Worm (Caenorhabditis elegans): ENCODE measurements around the gene neg-1.

The neg-1 gene

DNA sequence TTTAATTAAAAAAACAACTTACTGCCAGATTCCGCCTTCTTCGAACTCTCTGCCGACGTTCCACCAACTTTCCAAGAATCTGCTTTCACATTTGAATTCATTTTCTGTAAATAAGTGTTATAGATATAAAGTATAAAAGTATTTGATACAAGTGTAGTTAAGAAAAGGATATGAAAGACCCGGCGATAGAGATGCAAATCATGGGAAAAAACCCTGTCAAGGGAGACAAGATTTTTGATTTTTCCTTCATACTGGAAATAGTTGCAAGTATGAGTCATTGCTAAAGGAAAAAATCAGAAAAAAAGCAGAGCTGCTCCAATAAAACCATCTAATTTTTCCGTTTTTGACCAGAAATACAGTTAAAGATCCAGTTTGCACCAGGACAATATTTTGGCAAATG, 21.6 kb upstream of the neg-1 start, which contains the start of gene F13A2.3:
Gene F13A2.3 (minus strand): TSS at position 101 of the 400 bp plus-strand sequence.
- no peak for TF ChIP-seq sox-4 (tag; optimal IDR thresholded peaks at IDR 0.05)
- TF ChIP-seq ceh-14 (tag; optimal IDR thresholded peaks at IDR 0.05), result no peak
- no peak for TF ChIP-seq elt-2 (tag; optimal IDR thresholded peaks at IDR 0.05)
- no peak for TF ChIP-seq ama-1 (optimal IDR thresholded peaks at IDR 0.05)
- TF ChIP-seq T23F11.4 (GFP tag; optimal IDR thresholded peaks at IDR 0.05), result no peak
- no peak for TF ChIP-seq pqm-1 (tag; optimal IDR thresholded peaks at IDR 0.05)
- TF ChIP-seq hlh-30 (tag; optimal IDR thresholded peaks at IDR 0.05; ENCODE audit: insufficient read depth), result no peak
- no peak for TF ChIP-seq ceh-45 (GFP tag; IDR thresholded peaks at IDR 0.05)
- TF ChIP-seq ceh-2 (tag; optimal IDR thresholded peaks at IDR 0.05), result no peak
- no peak for TF ChIP-seq nhr-232 (tag; optimal IDR thresholded peaks at IDR 0.05)
- TF ChIP-seq ceh-24 (tag; optimal IDR thresholded peaks at IDR 0.05), result no peak

DNA sequence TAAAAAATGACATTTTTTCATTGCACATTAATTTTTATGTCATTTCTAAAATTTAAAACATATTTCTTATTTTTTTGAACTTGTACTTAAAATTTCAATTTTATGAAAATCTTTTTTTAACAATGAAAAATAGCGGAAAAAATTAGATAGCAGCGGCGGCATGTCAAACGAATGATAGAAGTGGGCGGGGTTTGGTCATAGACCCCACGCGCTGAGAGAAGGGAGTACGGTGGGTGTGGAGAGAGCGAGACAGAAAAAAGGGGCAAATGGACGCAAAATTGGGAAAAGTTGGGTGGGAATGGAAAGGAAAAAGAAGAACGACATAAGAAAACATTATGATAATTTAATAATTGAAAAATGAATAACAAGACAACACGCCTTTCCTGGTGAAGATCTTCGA, 13.2 kb upstream of the neg-1 start:
- TF ChIP-seq pag-3 (tag; optimal IDR thresholded peaks at IDR 0.05; ENCODE audit: borderline replicate concordance), result no peak
- TF ChIP-seq pat-9 (tag; optimal IDR thresholded peaks at IDR 0.05), result no peak
- TF ChIP-seq tbx-7 (tag; optimal IDR thresholded peaks at IDR 0.05), result no peak
- no peak for TF ChIP-seq Y22D7AL.16 (tag; optimal IDR thresholded peaks at IDR 0.05)
- TF ChIP-seq hlh-15 (tag; optimal IDR thresholded peaks at IDR 0.05), result no peak
- TF ChIP-seq sox-4 (tag; optimal IDR thresholded peaks at IDR 0.05), result no peak
- no peak for TF ChIP-seq K09A11.1 (tag; optimal IDR thresholded peaks at IDR 0.05; ENCODE audit: insufficient read depth)
- TF ChIP-seq ceh-30 (tag; optimal IDR thresholded peaks at IDR 0.05), result no peak
- TF ChIP-seq mec-3 (tag; optimal IDR thresholded peaks at IDR 0.05; ENCODE audit: borderline replicate concordance), result no peak

DNA sequence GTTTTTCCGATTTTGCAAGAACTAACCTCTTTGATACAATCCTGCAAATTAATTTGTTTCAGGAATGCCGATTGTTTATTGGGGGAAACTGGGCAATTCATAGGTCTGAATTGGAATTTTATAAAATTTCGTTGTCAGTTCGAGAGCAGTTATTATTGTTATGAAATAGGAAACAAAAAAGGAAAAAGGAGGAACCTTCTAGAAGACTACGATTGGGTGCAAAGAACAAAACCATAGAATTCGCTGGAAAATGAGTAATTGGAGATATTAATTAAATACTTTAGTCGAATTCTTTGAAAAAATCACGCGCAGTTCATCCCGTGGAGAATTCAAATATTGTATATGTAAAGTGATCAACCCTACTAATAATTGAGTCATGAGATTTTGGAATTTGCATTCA, 12.7 kb upstream of the neg-1 start, which contains the start of gene F13A2.9:
Gene F13A2.9 (minus strand): TSS at position 101 of the 400 bp plus-strand sequence.
- no peak for TF ChIP-seq ttx-3 (tag; optimal IDR thresholded peaks at IDR 0.05)
- TF ChIP-seq elt-2 (tag; optimal IDR thresholded peaks at IDR 0.05), result no peak
- no peak for TF ChIP-seq zip-5 (tag; optimal IDR thresholded peaks at IDR 0.05)
- TF ChIP-seq sox-4 (tag; optimal IDR thresholded peaks at IDR 0.05), result no peak
- no peak for TF ChIP-seq rnt-1 (tag; optimal IDR thresholded peaks at IDR 0.05)
- TF ChIP-seq pag-3 (tag; optimal IDR thresholded peaks at IDR 0.05; ENCODE audit: borderline replicate concordance), result no peak
- TF ChIP-seq ceh-18 (tag; optimal IDR thresholded peaks at IDR 0.05), result no peak
- no peak for TF ChIP-seq Y22D7AL.16 (tag; optimal IDR thresholded peaks at IDR 0.05)
- no peak for TF ChIP-seq elt-4 (tag; optimal IDR thresholded peaks at IDR 0.05)
- TF ChIP-seq ceh-24 (tag; optimal IDR thresholded peaks at IDR 0.05), result no peak
- no peak for TF ChIP-seq sox-2 (GFP tag; IDR thresholded peaks at IDR 0.05)
- no peak for TF ChIP-seq unc-42 (tag; optimal IDR thresholded peaks at IDR 0.05)
- TF ChIP-seq hlh-15 (tag; optimal IDR thresholded peaks at IDR 0.05), result no peak
- TF ChIP-seq gmeb-2 (tag; optimal IDR thresholded peaks at IDR 0.05), result no peak
- no peak for TF ChIP-seq pha-2 (tag; optimal IDR thresholded peaks at IDR 0.05)
- TF ChIP-seq odd-2 (tag; optimal IDR thresholded peaks at IDR 0.05), result no peak
- no peak for TF ChIP-seq fkh-6 (tag; optimal IDR thresholded peaks at IDR 0.05)
- TF ChIP-seq ref-2 (tag; optimal IDR thresholded peaks at IDR 0.05), result no peak
- no peak for TF ChIP-seq mec-3 (tag; optimal IDR thresholded peaks at IDR 0.05; ENCODE audit: borderline replicate concordance)
- no peak for TF ChIP-seq ceh-34 (tag; optimal IDR thresholded peaks at IDR 0.05)

DNA sequence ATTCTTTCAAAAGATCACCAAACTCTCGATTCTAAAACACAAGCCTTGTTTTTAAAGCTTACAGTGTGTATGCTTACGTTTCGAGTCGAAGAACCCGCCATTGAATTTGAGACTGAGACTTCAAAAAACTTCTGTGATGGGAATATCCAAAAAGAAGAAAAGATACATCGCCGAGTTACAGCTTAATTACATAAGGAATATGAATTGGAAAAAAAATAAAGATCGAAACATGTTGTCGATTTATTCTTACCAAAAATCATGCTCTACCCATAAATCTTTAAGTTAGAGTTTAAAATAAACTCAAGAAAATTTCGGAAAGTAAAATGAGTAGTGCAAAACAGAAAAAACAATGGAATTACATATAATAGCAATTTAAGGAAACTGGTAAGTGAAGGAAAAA, 11.5 kb upstream of the neg-1 start, which contains the start of gene F13A2.10:
Gene F13A2.10 (minus strand): TSS at position 101 of the 400 bp plus-strand sequence.
- no peak for TF ChIP-seq pha-4 (tag; optimal IDR thresholded peaks at IDR 0.05)
- no peak for TF ChIP-seq madf-2 (tag; optimal IDR thresholded peaks at IDR 0.05)
- TF ChIP-seq pax-1 (tag; optimal IDR thresholded peaks at IDR 0.05), result no peak
- TF ChIP-seq ceh-34 (tag; optimal IDR thresholded peaks at IDR 0.05), result no peak
- no peak for TF ChIP-seq ztf-16 (tag; optimal IDR thresholded peaks at IDR 0.05)
- TF ChIP-seq ceh-22 (tag; optimal IDR thresholded peaks at IDR 0.05), result no peak
- TF ChIP-seq hlh-6 (tag; optimal IDR thresholded peaks at IDR 0.05), result no peak
- no peak for TF ChIP-seq unc-86 (tag; optimal IDR thresholded peaks at IDR 0.05)
- TF ChIP-seq hlh-30 (tag; optimal IDR thresholded peaks at IDR 0.05; ENCODE audit: insufficient read depth), result no peak
- no peak for TF ChIP-seq unc-55 (GFP tag; optimal IDR thresholded peaks at IDR 0.05)
- no peak for TF ChIP-seq che-1 (tag; optimal IDR thresholded peaks at IDR 0.05)
- no peak for TF ChIP-seq unc-3 (GFP tag; conservative IDR thresholded peaks at IDR 0.05)
- no peak for TF ChIP-seq unc-3 (tag; optimal IDR thresholded peaks at IDR 0.05)
- TF ChIP-seq fkh-6 (tag; optimal IDR thresholded peaks at IDR 0.05), result no peak
- no peak for TF ChIP-seq eyg-1 (tag; optimal IDR thresholded peaks at IDR 0.05)
- no peak for TF ChIP-seq nfya-1 (tag; optimal IDR thresholded peaks at IDR 0.05)

Data from whole organism, late embryonic.